Fruit fly (Drosophila melanogaster) whole organism, embryonic: ENCODE results near the gene CG32066.

Experiments used
- Adf1 ChIP-seq: fragments of 200-800 bp; sonication (Bioruptor generic); IDR thresholded peaks from 2 replicates; pipeline ENCODE4 v1.3.6; 2022; ENCODE audit warnings: missing biosample characterization, missing genetic modification characterization
- CG10267 ChIP-seq: fragments of 200-800 bp; sonication (Bioruptor generic); optimal IDR thresholded peaks from 2 replicates; lab custom pipeline; 2018; ENCODE audit warnings: missing biosample characterization, mild to moderate bottlenecking, missing genetic modification characterization, moderate library complexity
- CG12155 ChIP-seq: fragments of 200-800 bp; sonication (Bioruptor generic); optimal IDR thresholded peaks from 3 replicates; lab custom pipeline; 2016; ENCODE audit warnings: missing biosample characterization, missing genetic modification characterization
- CG12236 ChIP-seq: fragments of 200-800 bp; sonication (Bioruptor generic); optimal IDR thresholded peaks from 2 replicates; lab custom pipeline; 2016; ENCODE audit warnings: missing biosample characterization, missing genetic modification characterization
- CG15696 ChIP-seq: fragments of 200-800 bp; sonication (Bioruptor generic); optimal IDR thresholded peaks from 2 replicates; lab custom pipeline; 2019; ENCODE audit warnings: missing biosample characterization, mild to moderate bottlenecking, missing genetic modification characterization, moderate library complexity
- CG1602 ChIP-seq: fragments of 200-800 bp; sonication (Bioruptor generic); optimal IDR thresholded peaks from 3 replicates; lab custom pipeline; 2016; ENCODE audit warnings: missing biosample characterization, missing genetic modification characterization
- CG1603 ChIP-seq: fragments of 200-800 bp; sonication (Bioruptor generic); optimal IDR thresholded peaks from 2 replicates; lab custom pipeline; 2019; ENCODE audit warnings: missing biosample characterization, mild to moderate bottlenecking, missing genetic modification characterization, moderate library complexity
- CG1647 ChIP-seq: fragments of 200-800 bp; sonication (Bioruptor generic); optimal IDR thresholded peaks from 3 replicates; lab custom pipeline; 2016; ENCODE audit warnings: missing biosample characterization, missing genetic modification characterization
- CG17912 ChIP-seq: fragments of 200-800 bp; sonication (Bioruptor generic); optimal IDR thresholded peaks from 2 replicates; lab custom pipeline; 2018; ENCODE audit warnings: missing biosample characterization, mild to moderate bottlenecking, missing genetic modification characterization
- CG18011 ChIP-seq: fragments of 200-800 bp; sonication (Bioruptor generic); optimal IDR thresholded peaks from 2 replicates; lab custom pipeline; 2017; ENCODE audit warnings: missing biosample characterization, missing genetic modification characterization, mild to moderate bottlenecking, moderate library complexity, missing genotype
- CG18764 ChIP-seq: fragments of 200-800 bp; sonication (Bioruptor generic); optimal IDR thresholded peaks from 3 replicates; lab custom pipeline; 2016; ENCODE audit warnings: missing biosample characterization, missing genetic modification characterization
- CG3065 ChIP-seq: fragments of 200-800 bp; sonication (Bioruptor generic); optimal IDR thresholded peaks from 2 replicates; lab custom pipeline; 2016; ENCODE audit warnings: missing biosample characterization, missing genetic modification characterization
- CG3407 ChIP-seq: fragments of 200-800 bp; sonication (Bioruptor generic); optimal IDR thresholded peaks from 2 replicates; lab custom pipeline; 2018; ENCODE audit warnings: missing biosample characterization, mild to moderate bottlenecking, missing genetic modification characterization
- CG5180 ChIP-seq: fragments of 200-800 bp; sonication (Bioruptor generic); optimal IDR thresholded peaks from 3 replicates; lab custom pipeline; 2017; ENCODE audit warnings: missing biosample characterization, missing genetic modification characterization, mild to moderate bottlenecking, moderate library complexity, missing genetic modification reagents
- CG7271 ChIP-seq: fragments of 200-800 bp; sonication (Bioruptor generic); optimal IDR thresholded peaks from 2 replicates; lab custom pipeline; 2018; ENCODE audit warnings: missing biosample characterization, mild to moderate bottlenecking, missing genetic modification characterization, moderate library complexity
- CG8924 ChIP-seq: fragments of 200-800 bp; optimal IDR thresholded peaks from 3 replicates; lab custom pipeline; 2019; ENCODE audit warnings: missing biosample characterization, mild to moderate bottlenecking, missing genetic modification characterization, moderate library complexity
- CG8944 ChIP-seq: fragments of 200-800 bp; sonication (Bioruptor generic); optimal IDR thresholded peaks from 3 replicates; lab custom pipeline; 2016; ENCODE audit warnings: missing biosample characterization, missing genetic modification characterization
- Camta ChIP-seq: fragments of 200-800 bp; sonication (Bioruptor generic); optimal IDR thresholded peaks from 2 replicates; lab custom pipeline; 2016; ENCODE audit warnings: missing biosample characterization, missing genetic modification characterization
- Dll ChIP-seq: fragments of 200-800 bp; sonication (Bioruptor generic); IDR thresholded peaks from 4 replicates; pipeline ENCODE4 v1.3.6; 2022; ENCODE audit warnings: missing biosample characterization, missing genetic modification characterization; ENCODE audit not compliant: partially characterized antibody
- Dp ChIP-seq: fragments of 200-800 bp; sonication (Bioruptor generic); optimal IDR thresholded peaks from 2 replicates; lab custom pipeline; 2018; ENCODE audit warnings: missing biosample characterization, mild to moderate bottlenecking, missing genetic modification characterization, moderate library complexity
- Dref ChIP-seq: fragments of 200-800 bp; sonication (Bioruptor generic); IDR thresholded peaks from 2 replicates; pipeline ENCODE4 v1.3.6; 2022; ENCODE audit warnings: missing biosample characterization, missing genetic modification characterization
- Hey ChIP-seq: fragments of 200-800 bp; sonication (Bioruptor generic); optimal IDR thresholded peaks from 3 replicates; lab custom pipeline; 2018; ENCODE audit warnings: missing biosample characterization, mild to moderate bottlenecking, missing genetic modification characterization
- Hr3 ChIP-seq: fragments of 200-800 bp; sonication (Bioruptor generic); optimal IDR thresholded peaks from 3 replicates; lab custom pipeline; 2016; ENCODE audit warnings: missing biosample characterization, missing genetic modification characterization
- Hr39 ChIP-seq: fragments of >200 bp; optimal IDR thresholded peaks from 2 replicates; lab custom pipeline; 2017
- Lpt ChIP-seq: fragments of >200 bp; optimal IDR thresholded peaks from 2 replicates; lab custom pipeline; 2018; ENCODE audit warnings: missing biosample characterization, missing genetic modification characterization
- Mrtf ChIP-seq: fragments of 200-800 bp; sonication (Bioruptor generic); IDR thresholded peaks from 3 replicates; pipeline ENCODE4 v1.3.6; 2022; ENCODE audit warnings: missing biosample characterization, missing genetic modification characterization
- Optix ChIP-seq: fragments of 200-800 bp; sonication (Bioruptor generic); IDR thresholded peaks from 3 replicates; pipeline ENCODE4 v1.3.6; 2022; ENCODE audit warnings: missing biosample characterization, missing genetic modification characterization
- Ptx1 ChIP-seq: fragments of 200-800 bp; sonication (Bioruptor generic); IDR thresholded peaks from 2 replicates; pipeline ENCODE4 v1.3.6; 2022; ENCODE audit warnings: missing biosample characterization, missing genetic modification characterization
- Side ChIP-seq: fragments of 200-800 bp; sonication (Bioruptor generic); optimal IDR thresholded peaks from 2 replicates; lab custom pipeline; 2016; ENCODE audit warnings: missing biosample characterization, missing genetic modification characterization
- Sox102F ChIP-seq: fragments of 200-800 bp; sonication (Bioruptor generic); optimal IDR thresholded peaks from 2 replicates; lab custom pipeline; 2018; ENCODE audit warnings: missing biosample characterization, mild to moderate bottlenecking, missing genetic modification characterization, moderate library complexity
- Sry-δ ChIP-seq: fragments of 200-800 bp; sonication (Bioruptor generic); optimal IDR thresholded peaks from 2 replicates; lab custom pipeline; 2016; ENCODE audit warnings: missing biosample characterization, missing genetic modification characterization
- ara ChIP-seq: fragments of 200-800 bp; sonication (Bioruptor generic); IDR thresholded peaks from 2 replicates; pipeline ENCODE4 v1.3.6; 2022; ENCODE audit warnings: missing biosample characterization, missing genetic modification characterization
- az2 ChIP-seq: fragments of 200-800 bp; sonication (Bioruptor generic); optimal IDR thresholded peaks from 3 replicates; lab custom pipeline; 2016; ENCODE audit warnings: missing biosample characterization, missing genetic modification characterization
- cas ChIP-seq: fragments of 200-800 bp; sonication (Bioruptor generic); IDR thresholded peaks from 2 replicates; pipeline ENCODE4 v1.3.6; 2022; ENCODE audit warnings: missing biosample characterization, missing genetic modification characterization
- chm ChIP-seq: fragments of 200-800 bp; sonication (Bioruptor generic); IDR thresholded peaks from 2 replicates; pipeline ENCODE4 v1.3.6; 2022; ENCODE audit warnings: missing biosample characterization, missing genetic modification characterization
- ci ChIP-seq: fragments of 200-800 bp; sonication (Bioruptor generic); IDR thresholded peaks from 3 replicates; pipeline ENCODE4 v1.3.6; 2022; ENCODE audit warnings: missing biosample characterization, missing genetic modification characterization
- eyg ChIP-seq: fragments of 200-800 bp; sonication (Bioruptor generic); optimal IDR thresholded peaks from 3 replicates; lab custom pipeline; 2016; ENCODE audit warnings: missing biosample characterization, missing genetic modification characterization
- gcm2 ChIP-seq: fragments of 200-800 bp; sonication (Bioruptor generic); optimal IDR thresholded peaks from 2 replicates; lab custom pipeline; 2016; ENCODE audit warnings: missing biosample characterization, missing genetic modification characterization
- grn ChIP-seq: fragments of 200-800 bp; sonication (Bioruptor generic); optimal IDR thresholded peaks from 3 replicates; lab custom pipeline; 2017; ENCODE audit warnings: missing biosample characterization, missing genetic modification characterization
- gsb-n ChIP-seq: fragments of 200-800 bp; sonication (Bioruptor generic); optimal IDR thresholded peaks from 3 replicates; lab custom pipeline; 2018; ENCODE audit warnings: missing biosample characterization, mild to moderate bottlenecking, missing genetic modification characterization
- gt ChIP-seq: fragments of 200-800 bp; sonication (Bioruptor generic); IDR thresholded peaks from 2 replicates; pipeline ENCODE4 v1.3.6; 2022; ENCODE audit warnings: missing biosample characterization, missing genetic modification characterization
- insv ChIP-seq, 2 experiments: fragments of 200-800 bp; sonication (Bioruptor generic); optimal IDR thresholded peaks; 3 replicates each; lab custom pipeline; 2016 to 2018; ENCODE audit warnings: missing biosample characterization in 2 of 2, missing genetic modification characterization in 2 of 2
- ken ChIP-seq: fragments of 200-800 bp; sonication (Bioruptor generic); IDR thresholded peaks from 3 replicates; pipeline ENCODE4 v1.3.6; 2022; ENCODE audit warnings: missing biosample characterization, missing genetic modification characterization
- mam ChIP-seq: fragments of 200-800 bp; sonication (Bioruptor generic); optimal IDR thresholded peaks from 3 replicates; lab custom pipeline; 2016; ENCODE audit warnings: missing biosample characterization, missing genetic modification characterization
- phol ChIP-seq: fragments of 200-800 bp; sonication (Bioruptor generic); optimal IDR thresholded peaks from 3 replicates; lab custom pipeline; 2018; ENCODE audit warnings: missing biosample characterization, mild to moderate bottlenecking, missing genetic modification characterization, moderate library complexity
- psq ChIP-seq: fragments of 200-800 bp; sonication (Bioruptor generic); optimal IDR thresholded peaks from 2 replicates; lab custom pipeline; 2017; ENCODE audit warnings: missing biosample characterization, missing genetic modification characterization
- pum ChIP-seq: fragments of 200-800 bp; sonication (Bioruptor generic); optimal IDR thresholded peaks from 2 replicates; lab custom pipeline; 2016; ENCODE audit warnings: missing biosample characterization, missing genetic modification characterization
- repo ChIP-seq: fragments of 200-800 bp; sonication (Bioruptor generic); optimal IDR thresholded peaks from 2 replicates; lab custom pipeline; 2016; ENCODE audit warnings: missing biosample characterization, missing genetic modification characterization
- stwl ChIP-seq: fragments of 200-800 bp; sonication (Bioruptor generic); optimal IDR thresholded peaks from 3 replicates; lab custom pipeline; 2018; ENCODE audit warnings: missing biosample characterization, mild to moderate bottlenecking, missing genetic modification characterization, moderate library complexity
- tio ChIP-seq: fragments of 200-800 bp; sonication (Bioruptor generic); optimal IDR thresholded peaks from 2 replicates; lab custom pipeline; 2017; ENCODE audit warnings: missing biosample characterization, missing genetic modification characterization, inconsistent platforms
- tna ChIP-seq: fragments of 200-800 bp; sonication (Bioruptor generic); IDR thresholded peaks from 2 replicates; pipeline ENCODE4 v1.3.6; 2022; ENCODE audit warnings: missing biosample characterization, missing genetic modification characterization; ENCODE audit not compliant: partially characterized antibody

The CG32066 gene

DNA sequence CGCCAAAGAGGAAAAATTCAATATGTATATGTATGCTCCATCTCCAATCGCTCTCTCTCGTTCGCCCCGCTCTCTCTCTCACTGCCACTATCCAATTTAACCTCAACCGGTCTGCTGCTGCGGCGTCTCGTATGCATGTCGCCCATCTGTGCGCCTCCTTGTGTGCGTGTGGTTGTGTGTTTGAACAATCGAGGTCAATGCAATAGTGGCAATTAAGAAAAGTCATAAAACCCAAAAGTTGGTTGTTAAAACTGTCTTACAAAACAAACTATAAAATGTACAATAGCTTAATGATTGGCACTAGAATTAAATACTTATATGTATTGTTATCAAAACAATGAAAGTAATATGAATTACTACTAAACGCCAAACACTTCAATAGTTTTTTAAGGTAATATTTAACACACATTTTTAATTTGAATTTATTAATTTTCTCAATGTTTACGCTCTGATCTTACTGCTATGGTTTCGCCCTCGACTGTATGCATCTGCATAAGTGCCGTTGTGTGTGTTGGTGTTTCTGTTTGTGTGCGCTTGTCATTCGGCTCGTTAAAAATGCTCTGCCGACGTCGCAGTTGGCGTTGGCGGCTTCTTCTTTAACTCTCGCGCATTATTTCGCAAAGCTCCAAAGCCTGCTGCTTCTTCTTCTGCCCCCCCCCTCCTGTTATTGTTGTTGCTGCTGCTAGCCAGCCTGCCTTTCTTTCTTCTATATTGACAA, 4.8 kb upstream of the CG32066 start (continued):
- TF ChIP-seq ara (GFP tag; lab: Robert Waterston, UW) (peak; percentile 90), Lpt (GFP tag; lab: Kevin White, UChicago) (no peak), Hey (peak; percentile 82), chm (peak; percentile 88), ken (GFP tag; lab: Robert Waterston, UW) (peak; percentile 75), Hr3 (GFP tag; lab: Kevin White, UChicago) (peak; percentile 96), Sry-δ (peak; percentile 25), Mrtf (GFP tag; lab: Robert Waterston, UW) (peak; percentile 85), CG1603 (tag; lab: Kevin White, UChicago) (peak; percentile 91), Optix (GFP tag; lab: Robert Waterston, UW) (peak; percentile 41; the same call in 1 of the 3 replicates), Dref (GFP tag; lab: Robert Waterston, UW) (no peak), Ptx1 (GFP tag; lab: Robert Waterston, UW) (peak; percentile 93), Adf1 (peak; percentile 85), CG12236 (GFP tag; lab: Kevin White, UChicago) (peak; percentile 79), repo (GFP tag; lab: Kevin White, UChicago) (peak; percentile 69), Camta (peak; percentile 90), CG17912 (peak; percentile 87), stwl (tag; lab: Kevin White, UChicago) (peak; percentile 65), gcm2 (GFP tag; lab: Kevin White, UChicago) (peak; percentile 84), Sox102F (GFP tag; lab: Kevin White, UChicago) (peak; percentile 97), pum (peak; percentile 77), CG3407 (GFP tag; lab: Kevin White, UChicago) (peak; percentile 96), tna (GFP tag; lab: Robert Waterston, UW) (no peak), CG5180 (GFP tag; lab: Kevin White, UChicago) (peak; percentile 94), CG8944 (peak; percentile 60), CG18764 (peak; percentile 91), tio (GFP tag; lab: Kevin White, UChicago) (peak; percentile 97), CG8924 (tag; lab: Kevin White, UChicago) (peak; percentile 99), CG1602 (GFP tag; lab: Kevin White, UChicago) (peak; percentile 96), gt (GFP tag; lab: Robert Waterston, UW) (peak; percentile 59; the same call in 1 of the 2 replicates), eyg (GFP tag; lab: Kevin White, UChicago) (peak; percentile 56), phol (tag; lab: Kevin White, UChicago) (peak; percentile 98), ci (GFP tag; lab: Robert Waterston, UW) (peak; percentile 88), Dll (GFP tag; lab: Robert Waterston, UW) (no peak), psq (GFP tag; lab: Kevin White, UChicago) (peak; percentile 68), CG12155 (peak; percentile 90), gsb-n (tag; lab: Kevin White, UChicago) (peak; percentile 98), cas (GFP tag; lab: Robert Waterston, UW) (peak; percentile 75), CG7271 (tag; lab: Kevin White, UChicago) (peak; percentile 90), Dp (GFP tag; lab: Kevin White, UChicago) (peak; percentile 22), CG18011 (GFP tag; lab: Kevin White, UChicago) (peak; percentile 80), CG3065 (GFP tag; lab: Kevin White, UChicago) (peak; percentile 95), grn (GFP tag; lab: Kevin White, UChicago) (peak; percentile 63), Side (GFP tag; lab: Kevin White, UChicago) (peak; percentile 92), CG10267 (tag; lab: Kevin White, UChicago) (peak; percentile 96), CG15696 (tag; lab: Kevin White, UChicago) (peak; percentile 98), insv (GFP tag; optimal IDR thresholded peaks at IDR 0.05; lab: Kevin White, UChicago) (peak in 1 of 2 experiments; percentile 83), Hr39 (lab: Kevin White, UChicago) (no peak), CG1647 (peak; percentile 78), mam (GFP tag; lab: Kevin White, UChicago) (peak; percentile 76), az2 (GFP tag; lab: Kevin White, UChicago) (peak; percentile 97)
